Worm (Caenorhabditis elegans): ENCODE measurements around the gene skr-8.

The skr-8 gene

ce11 chrIV:17176177-17176576 lies 10.5 kb upstream of the skr-8 start, which contains the start of gene C52D10.3:
TSS of gene C52D10.3 (plus strand) at chrIV:17176477.
- TF ChIP-seq unc-39 (tag; optimal IDR thresholded peaks at IDR 0.05) (no peak), snpc-4 (tag; optimal IDR thresholded peaks at IDR 0.05) (no peak), aly-2 (tag; optimal IDR thresholded peaks at IDR 0.05) (no peak), nhr-43 (tag; optimal IDR thresholded peaks at IDR 0.05; ENCODE audit: poor library complexity, severe bottlenecking) (no peak), fkh-10 (GFP tag; optimal IDR thresholded peaks at IDR 0.05) (no peak), daf-12 (tag; optimal IDR thresholded peaks at IDR 0.05) (no peak), ZK546.5 (tag; optimal IDR thresholded peaks at IDR 0.05) (no peak), ceh-82 (tag; optimal IDR thresholded peaks at IDR 0.05) (no peak), elt-3 (tag; optimal IDR thresholded peaks at IDR 0.05) (no peak), ceh-28 (tag; optimal IDR thresholded peaks at IDR 0.05) (no peak), mdl-1 (tag; optimal IDR thresholded peaks at IDR 0.05) (no peak), unc-62 (GFP tag; optimal IDR thresholded peaks at IDR 0.05) (no peak)

- TF ChIP-seq elt-2 (tag; optimal IDR thresholded peaks at IDR 0.05), result peak; percentile 45
- TF ChIP-seq pha-4 (tag; optimal IDR thresholded peaks at IDR 0.05), result peak; percentile 33
- no peak for TF ChIP-seq ceh-82 (tag; optimal IDR thresholded peaks at IDR 0.05)
Measured at ce11 chrIV:17174980-17175379, 9.3 kb upstream of the skr-8 start.

- peak; percentile 94 for TF ChIP-seq pqm-1 (tag; optimal IDR thresholded peaks at IDR 0.05)
- peak; percentile 98 for TF ChIP-seq elt-2 (tag; optimal IDR thresholded peaks at IDR 0.05)
- TF ChIP-seq hmg-11 (tag; optimal IDR thresholded peaks at IDR 0.05), result no peak
- no peak for TF ChIP-seq ztf-4 (tag; optimal IDR thresholded peaks at IDR 0.05)
- no peak for TF ChIP-seq nhr-23 (tag; optimal IDR thresholded peaks at IDR 0.05)
- TF ChIP-seq ceh-9 (tag; optimal IDR thresholded peaks at IDR 0.05), result no peak
- peak; percentile 19 for TF ChIP-seq ceh-28 (tag; optimal IDR thresholded peaks at IDR 0.05)
- peak; percentile 11 for TF ChIP-seq pha-4 (tag; optimal IDR thresholded peaks at IDR 0.05)
- TF ChIP-seq nhr-76 (tag; optimal IDR thresholded peaks at IDR 0.05), result no peak
- TF ChIP-seq fos-1 (tag; optimal IDR thresholded peaks at IDR 0.05), result peak; percentile 24
- no peak for TF ChIP-seq eor-1 (tag; optimal IDR thresholded peaks at IDR 0.05)
- no peak for TF ChIP-seq zag-1 (tag; optimal IDR thresholded peaks at IDR 0.05)
- TF ChIP-seq lsy-12 (tag; optimal IDR thresholded peaks at IDR 0.05), result peak; percentile 36
Measured at ce11 chrIV:17174087-17174486, 8.5 kb upstream of the skr-8 start.

- TF ChIP-seq daf-12 (tag; optimal IDR thresholded peaks at IDR 0.05) (no peak), jun-1 (tag; optimal IDR thresholded peaks at IDR 0.05) (peak; percentile 74), tbx-2 (tag; optimal IDR thresholded peaks at IDR 0.05) (no peak), elt-2 (tag; optimal IDR thresholded peaks at IDR 0.05) (peak; percentile 99), egl-5 (tag; optimal IDR thresholded peaks at IDR 0.05) (no peak), aly-2 (tag; optimal IDR thresholded peaks at IDR 0.05) (no peak), pqm-1 (tag; optimal IDR thresholded peaks at IDR 0.05) (peak; percentile 98), pha-4 (tag; optimal IDR thresholded peaks at IDR 0.05) (peak; percentile 80), nhr-25 (tag; optimal IDR thresholded peaks at IDR 0.05) (no peak)
Measured at ce11 chrIV:17171732-17172131, 6.1 kb upstream of the skr-8 start.

- TF ChIP-seq pha-4 (tag; optimal IDR thresholded peaks at IDR 0.05) (no peak), unc-39 (tag; optimal IDR thresholded peaks at IDR 0.05) (no peak), lin-39 (tag; optimal IDR thresholded peaks at IDR 0.05) (no peak), ztf-4 (tag; optimal IDR thresholded peaks at IDR 0.05) (no peak), ceh-28 (tag; optimal IDR thresholded peaks at IDR 0.05) (no peak), nhr-28 (tag; optimal IDR thresholded peaks at IDR 0.05) (no peak), aly-2 (tag; optimal IDR thresholded peaks at IDR 0.05) (no peak), mdl-1 (tag; optimal IDR thresholded peaks at IDR 0.05) (no peak), nhr-237 (tag; optimal IDR thresholded peaks at IDR 0.05) (no peak), skn-1 (tag; optimal IDR thresholded peaks at IDR 0.05) (no peak), elt-3 (tag; optimal IDR thresholded peaks at IDR 0.05) (no peak), daf-12 (tag; optimal IDR thresholded peaks at IDR 0.05) (no peak), unc-62 (GFP tag; optimal IDR thresholded peaks at IDR 0.05) (no peak), lsy-12 (tag; optimal IDR thresholded peaks at IDR 0.05) (no peak), R02D3.7 (tag; optimal IDR thresholded peaks at IDR 0.05) (no peak)
Measured at ce11 chrIV:17166974-17167373, 1.3 kb upstream of the skr-8 start, which contains the start of gene skr-12. TSS of gene skr-12 (plus strand) at chrIV:17167274.

All from whole organism, L3 larva.